Worm (Caenorhabditis elegans) whole organism, young adult: Measurements from ENCODE around the gene F28A10.13.
"Not testable (repeated sequence)": the region's sequence is repeated elsewhere in the genome, so short reads cannot be mapped to it uniquely, and the experiment has no call there.

Experiments
- F23B12.7 ChIP-seq: sonication (generic microtip); optimal IDR thresholded peaks from 2 replicates; lab custom pipeline; 2017; ENCODE audit warnings: missing genetic modification characterization, mild to moderate bottlenecking, missing compliant biosample characterization, antibody characterized with exemption, moderate library complexity; ENCODE audit not compliant: insufficient read depth
- Y53F4B.3 ChIP-seq: fragments of 200-800 bp; sonication (Bioruptor generic); IDR thresholded peaks from 2 replicates; pipeline ENCODE4 v1.3.6; 2022; ENCODE audit warnings: missing genetic modification reagents, missing genetic modification characterization, missing compliant biosample characterization
- ztf-28 ChIP-seq: fragments of 200-800 bp; sonication (Bioruptor generic); IDR thresholded peaks from 2 replicates; pipeline ENCODE4 v1.3.6; 2022; ENCODE audit warnings: missing genetic modification reagents, missing genetic modification characterization, missing compliant biosample characterization

- TF ChIP-seq F23B12.7 (tag; lab: Kevin White, UChicago); Y53F4B.3 (GFP tag; lab: Robert Waterston, UW); ztf-28 (GFP tag; lab: Robert Waterston, UW): not testable (repeated sequence)
Measured at ce11 chrII:850567-850966, 2.0 kb downstream of the F28A10.13 start, which contains the start of gene F28A10.5.
